Worm (Caenorhabditis elegans) whole organism, mixed stage, embryonic: ENCODE data around the gene skr-9.

Source experiments
- ceh-39 ChIP-seq: fragments of 150-350 bp; optimal IDR thresholded peaks from 2 replicates; lab custom pipeline; 2014; ENCODE audit warnings: missing biosample characterization, missing genetic modification characterization
- lin-13 ChIP-seq: fragments of 150-350 bp; optimal IDR thresholded peaks from 2 replicates; lab custom pipeline; 2014; ENCODE audit warnings: missing biosample characterization, missing genetic modification characterization
- lin-32 ChIP-seq: fragments of 200-800 bp; sonication (Bioruptor generic); optimal IDR thresholded peaks from 2 replicates; lab custom pipeline; 2018; ENCODE audit warnings: mild to moderate bottlenecking, missing genetic modification characterization, missing compliant biosample characterization
- mab-5 ChIP-seq: fragments of 150-350 bp; optimal IDR thresholded peaks from 2 replicates; lab custom pipeline; 2014; ENCODE audit warnings: missing biosample characterization, missing genetic modification characterization
- mep-1 ChIP-seq: fragments of 150-350 bp; optimal IDR thresholded peaks from 2 replicates; lab custom pipeline; 2017; ENCODE audit warnings: missing biosample characterization, missing genetic modification reagents, missing genetic modification characterization, inconsistent platforms
- nhr-12 ChIP-seq: fragments of 150-350 bp; optimal IDR thresholded peaks from 2 replicates; lab custom pipeline; 2014; ENCODE audit warnings: missing biosample characterization, missing genetic modification characterization
- nhr-2 ChIP-seq: fragments of 150-350 bp; optimal IDR thresholded peaks from 2 replicates; lab custom pipeline; 2014; ENCODE audit warnings: missing biosample characterization, missing genetic modification characterization
- nhr-237 ChIP-seq: fragments of 150-350 bp; optimal IDR thresholded peaks from 2 replicates; lab custom pipeline; 2014; ENCODE audit warnings: missing biosample characterization, missing genetic modification characterization
- nhr-28 ChIP-seq: fragments of 150-350 bp; optimal IDR thresholded peaks from 2 replicates; lab custom pipeline; 2014; ENCODE audit warnings: missing biosample characterization, missing genetic modification characterization
- nhr-76 ChIP-seq: sonication (generic microtip); optimal IDR thresholded peaks from 2 replicates; lab custom pipeline; 2017; ENCODE audit warnings: missing biosample characterization, missing genetic modification characterization
- snpc-4 ChIP-seq: fragments of 150-350 bp; optimal IDR thresholded peaks from 2 replicates; lab custom pipeline; 2014; ENCODE audit warnings: missing biosample characterization, missing genetic modification characterization
- unc-62 ChIP-seq: fragments of 150-350 bp; optimal IDR thresholded peaks from 2 replicates; lab custom pipeline; 2014; ENCODE audit warnings: missing biosample characterization, missing genetic modification reagents, missing genetic modification characterization

- TF ChIP-seq nhr-28 (tag; lab: Kevin White, UChicago): no peak
- no peak for TF ChIP-seq unc-62 (GFP tag; lab: Kevin White, UChicago)
- no peak for TF ChIP-seq nhr-12 (tag; lab: Kevin White, UChicago)
- no peak for TF ChIP-seq nhr-2 (tag; lab: Kevin White, UChicago)
- TF ChIP-seq lin-32 (GFP tag; lab: Kevin White, UChicago): no peak
- TF ChIP-seq ceh-39 (tag; lab: Kevin White, UChicago): no peak
- no peak for TF ChIP-seq mep-1 (tag; lab: Kevin White, UChicago)
- TF ChIP-seq nhr-76: no peak
- TF ChIP-seq nhr-237 (tag; lab: Kevin White, UChicago): no peak
- TF ChIP-seq lin-13: no peak
- TF ChIP-seq snpc-4 (tag; lab: Kevin White, UChicago): no peak
- TF ChIP-seq mab-5: no peak
Measured at ce11 chrIV:17199706-17200105, 36.3 kb downstream of the skr-9 start.
